Worm (Caenorhabditis elegans): ENCODE measurements around the gene F43E2.6.
A peak's percentile ranks its signal among the peaks of the same experiment; 100 is the strongest.

DNA sequence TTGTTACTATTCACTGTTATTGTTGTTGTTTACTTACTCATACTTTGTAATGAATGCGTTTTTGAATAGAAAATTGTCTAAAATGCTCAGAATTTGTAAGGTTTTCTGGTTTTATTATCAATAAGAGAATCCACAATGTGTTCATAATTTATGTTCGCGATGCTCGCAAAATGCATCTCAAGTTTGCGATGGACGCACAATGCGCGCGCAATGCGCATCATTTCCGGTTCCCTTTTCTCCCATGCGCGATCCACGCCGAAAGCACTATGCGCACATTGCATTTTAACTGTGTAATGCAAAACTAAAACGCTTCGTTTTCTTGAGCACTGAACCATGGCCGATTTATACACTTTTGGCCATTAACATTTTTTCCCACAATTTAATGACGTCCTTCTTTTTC, 49.2 kb downstream of the F43E2.6 start:
- peak; percentile 78 for TF ChIP-seq chd-7 (tag; optimal IDR thresholded peaks at IDR 0.05)
- no peak for TF ChIP-seq snpc-4 (GFP tag; optimal IDR thresholded peaks at IDR 0.05)
- TF ChIP-seq snpc-4 (tag; optimal IDR thresholded peaks at IDR 0.05): no peak
- no peak for TF ChIP-seq sdz-38 (tag; optimal IDR thresholded peaks at IDR 0.05)
- no peak for TF ChIP-seq egrh-3 (GFP tag; IDR thresholded peaks at IDR 0.05)
- TF ChIP-seq efl-1 (GFP tag; optimal IDR thresholded peaks at IDR 0.05): no peak
- no peak for TF ChIP-seq T26A5.8 (tag; optimal IDR thresholded peaks at IDR 0.05)
- no peak for TF ChIP-seq sea-2 (GFP tag; IDR thresholded peaks at IDR 0.05)
- TF ChIP-seq F23B12.7 (tag; optimal IDR thresholded peaks at IDR 0.05; ENCODE audit: insufficient read depth): no peak
- no peak for TF ChIP-seq hmg-1.2 (GFP tag; IDR thresholded peaks at IDR 0.05)
- TF ChIP-seq unc-62 (GFP tag; optimal IDR thresholded peaks at IDR 0.05): no peak
- TF ChIP-seq sptf-2 (GFP tag; optimal IDR thresholded peaks at IDR 0.05): no peak
- TF ChIP-seq F33H1.4 (GFP tag; IDR thresholded peaks at IDR 0.05): no peak
- no peak for TF ChIP-seq ceh-27 (GFP tag; optimal IDR thresholded peaks at IDR 0.05)

Measured in whole organism, young adult.